Fruit fly (Drosophila melanogaster) whole organism, embryonic: Measurements from ENCODE around the gene smash.

Experiments
- Antp ChIP-seq: fragments of 200-800 bp; sonication (Bioruptor generic); optimal IDR thresholded peaks from 3 replicates; lab custom pipeline; 2016; ENCODE audit warnings: missing biosample characterization, missing genetic modification characterization
- Atf3 ChIP-seq: fragments of 200-800 bp; sonication (Bioruptor generic); optimal IDR thresholded peaks from 3 replicates; lab custom pipeline; 2016; ENCODE audit warnings: missing biosample characterization, missing genetic modification characterization
- Bteb2 ChIP-seq: fragments of 200-800 bp; sonication (Bioruptor generic); optimal IDR thresholded peaks from 2 replicates; lab custom pipeline; 2016; ENCODE audit warnings: missing biosample characterization, missing genetic modification characterization
- CG11560 ChIP-seq: fragments of 200-800 bp; sonication (Bioruptor generic); IDR thresholded peaks from 3 replicates; pipeline ENCODE4 v1.3.6; 2022; ENCODE audit warnings: missing biosample characterization, missing genetic modification characterization
- CG11695 ChIP-seq: fragments of 200-800 bp; sonication (Bioruptor generic); IDR thresholded peaks from 3 replicates; pipeline ENCODE4 v1.3.6; 2022; ENCODE audit warnings: missing biosample characterization, missing genetic modification characterization
- CG1233 ChIP-seq: fragments of 200-800 bp; sonication (Bioruptor generic); optimal IDR thresholded peaks from 4 replicates; lab custom pipeline; 2018; ENCODE audit warnings: missing biosample characterization, mild to moderate bottlenecking, missing genetic modification characterization
- CG1603 ChIP-seq: fragments of 200-800 bp; sonication (Bioruptor generic); optimal IDR thresholded peaks from 2 replicates; lab custom pipeline; 2019; ENCODE audit warnings: missing biosample characterization, mild to moderate bottlenecking, missing genetic modification characterization, moderate library complexity
- CG2120 ChIP-seq: fragments of 200-800 bp; sonication (Bioruptor generic); optimal IDR thresholded peaks from 3 replicates; lab custom pipeline; 2016; ENCODE audit warnings: missing biosample characterization, missing genetic modification characterization
- CG32532 ChIP-seq: fragments of 200-800 bp; sonication (Bioruptor generic); IDR thresholded peaks from 2 replicates; pipeline ENCODE4 v1.3.6; 2022; ENCODE audit warnings: missing biosample characterization, missing genetic modification characterization
- CG5180 ChIP-seq: fragments of 200-800 bp; sonication (Bioruptor generic); optimal IDR thresholded peaks from 3 replicates; lab custom pipeline; 2017; ENCODE audit warnings: missing biosample characterization, missing genetic modification characterization, mild to moderate bottlenecking, moderate library complexity, missing genetic modification reagents
- CG5953 ChIP-seq: fragments of 200-800 bp; sonication (Bioruptor generic); IDR thresholded peaks from 2 replicates; pipeline ENCODE4 v1.3.6; 2022; ENCODE audit warnings: missing biosample characterization, missing genetic modification characterization
- CG6175 ChIP-seq: fragments of 200-800 bp; sonication (Bioruptor generic); IDR thresholded peaks from 3 replicates; pipeline ENCODE4 v1.3.6; 2022; ENCODE audit warnings: missing biosample characterization, missing genetic modification characterization
- CG6272 ChIP-seq: fragments of 200-800 bp; sonication (Bioruptor generic); IDR thresholded peaks from 2 replicates; pipeline ENCODE4 v1.3.6; 2022; ENCODE audit warnings: missing biosample characterization, missing genetic modification characterization
- CG6791 ChIP-seq: fragments of 200-800 bp; sonication (Bioruptor generic); IDR thresholded peaks from 3 replicates; pipeline ENCODE4 v1.3.6; 2022; ENCODE audit warnings: missing biosample characterization, missing genetic modification characterization; ENCODE audit not compliant: partially characterized antibody
- CG6854 ChIP-seq: fragments of 200-800 bp; sonication (Bioruptor generic); optimal IDR thresholded peaks from 3 replicates; lab custom pipeline; 2017; ENCODE audit warnings: missing biosample characterization, mild to moderate bottlenecking, missing genetic modification characterization
- CG7556 ChIP-seq: fragments of 200-800 bp; sonication (Bioruptor generic); optimal IDR thresholded peaks from 2 replicates; lab custom pipeline; 2017; ENCODE audit warnings: missing biosample characterization, mild to moderate bottlenecking, missing genetic modification characterization
- CG9609 ChIP-seq: fragments of 200-800 bp; sonication (Bioruptor generic); optimal IDR thresholded peaks from 3 replicates; lab custom pipeline; 2016; ENCODE audit warnings: missing biosample characterization, missing genetic modification characterization
- CG9727 ChIP-seq: fragments of 200-800 bp; sonication (Bioruptor generic); optimal IDR thresholded peaks from 3 replicates; lab custom pipeline; 2017; ENCODE audit warnings: missing biosample characterization, mild to moderate bottlenecking, missing genetic modification characterization
- CG9797 ChIP-seq: fragments of 200-800 bp; sonication (Bioruptor generic); optimal IDR thresholded peaks from 3 replicates; lab custom pipeline; 2018; ENCODE audit warnings: missing biosample characterization, mild to moderate bottlenecking, missing genetic modification characterization
- CG9932 ChIP-seq: fragments of 200-800 bp; sonication (Bioruptor generic); IDR thresholded peaks from 2 replicates; pipeline ENCODE4 v1.3.6; 2022; ENCODE audit warnings: missing biosample characterization, missing genetic modification characterization
- Deaf1 ChIP-seq: fragments of 200-800 bp; optimal IDR thresholded peaks from 3 replicates; lab custom pipeline; 2019; ENCODE audit warnings: missing biosample characterization, mild to moderate bottlenecking, missing genetic modification characterization, moderate library complexity
- Dek ChIP-seq: fragments of 200-800 bp; sonication (Bioruptor generic); optimal IDR thresholded peaks from 3 replicates; lab custom pipeline; 2019; ENCODE audit warnings: missing biosample characterization, mild to moderate bottlenecking, missing genetic modification characterization, moderate library complexity
- Gug ChIP-seq: fragments of 200-800 bp; sonication (Bioruptor generic); IDR thresholded peaks from 4 replicates; pipeline ENCODE4 v1.3.6; 2022; ENCODE audit warnings: missing biosample characterization, missing genetic modification characterization
- Lhr ChIP-seq: fragments of 200-800 bp; sonication (Bioruptor generic); optimal IDR thresholded peaks from 3 replicates; lab custom pipeline; 2017; ENCODE audit warnings: mild to moderate bottlenecking, missing biosample characterization, missing genetic modification reagents, missing genetic modification characterization
- Meics ChIP-seq: fragments of 200-800 bp; sonication (Bioruptor generic); optimal IDR thresholded peaks from 2 replicates; lab custom pipeline; 2017; ENCODE audit warnings: missing biosample characterization, mild to moderate bottlenecking, missing genetic modification characterization
- NFAT ChIP-seq: fragments of 200-800 bp; sonication (Bioruptor generic); IDR thresholded peaks from 2 replicates; pipeline ENCODE4 v1.3.6; 2022; ENCODE audit warnings: missing biosample characterization, missing genetic modification characterization
- Opbp ChIP-seq: fragments of 200-800 bp; sonication (Bioruptor generic); IDR thresholded peaks from 3 replicates; pipeline ENCODE4 v1.3.6; 2022; ENCODE audit warnings: missing biosample characterization, missing genetic modification characterization; ENCODE audit not compliant: partially characterized antibody
- Poxn ChIP-seq: fragments of 200-800 bp; sonication (Bioruptor generic); IDR thresholded peaks from 2 replicates; pipeline ENCODE4 v1.3.6; 2022; ENCODE audit warnings: missing biosample characterization, missing genetic modification characterization
- Scr ChIP-seq: fragments of 200-800 bp; sonication (Bioruptor generic); IDR thresholded peaks from 2 replicates; pipeline ENCODE4 v1.3.6; 2022; ENCODE audit warnings: missing biosample characterization, missing genetic modification characterization; ENCODE audit not compliant: partially characterized antibody
- Side ChIP-seq: fragments of 200-800 bp; sonication (Bioruptor generic); optimal IDR thresholded peaks from 2 replicates; lab custom pipeline; 2016; ENCODE audit warnings: missing biosample characterization, missing genetic modification characterization
- Sox102F ChIP-seq: fragments of 200-800 bp; sonication (Bioruptor generic); optimal IDR thresholded peaks from 2 replicates; lab custom pipeline; 2018; ENCODE audit warnings: missing biosample characterization, mild to moderate bottlenecking, missing genetic modification characterization, moderate library complexity
- abd-A ChIP-seq: fragments of 200-800 bp; sonication (Bioruptor generic); optimal IDR thresholded peaks from 3 replicates; lab custom pipeline; 2019; ENCODE audit warnings: missing biosample characterization, mild to moderate bottlenecking, missing genetic modification characterization, moderate library complexity
- cwo ChIP-seq: fragments of 200-800 bp; sonication (Bioruptor generic); optimal IDR thresholded peaks from 3 replicates; lab custom pipeline; 2017; ENCODE audit warnings: missing biosample characterization, missing genetic modification characterization, mild to moderate bottlenecking, moderate library complexity, missing genetic modification reagents
- ewg ChIP-seq: fragments of 200-800 bp; sonication (Bioruptor generic); optimal IDR thresholded peaks from 3 replicates; lab custom pipeline; 2017; ENCODE audit warnings: mild to moderate bottlenecking, missing biosample characterization, missing genetic modification reagents, missing genetic modification characterization
- exex ChIP-seq: fragments of 200-800 bp; sonication (Bioruptor generic); optimal IDR thresholded peaks from 4 replicates; lab custom pipeline; 2018; ENCODE audit warnings: missing biosample characterization, mild to moderate bottlenecking, missing genetic modification characterization, moderate library complexity
- gfzf ChIP-seq: fragments of 200-800 bp; sonication (Bioruptor generic); optimal IDR thresholded peaks from 2 replicates; lab custom pipeline; 2016; ENCODE audit warnings: missing biosample characterization, mild to moderate bottlenecking, missing genetic modification characterization, moderate library complexity
- gt ChIP-seq: fragments of 200-800 bp; sonication (Bioruptor generic); IDR thresholded peaks from 2 replicates; pipeline ENCODE4 v1.3.6; 2022; ENCODE audit warnings: missing biosample characterization, missing genetic modification characterization
- hbn ChIP-seq: fragments of 200-800 bp; sonication (Bioruptor generic); IDR thresholded peaks from 2 replicates; pipeline ENCODE4 v1.3.6; 2022; ENCODE audit warnings: missing biosample characterization, missing genetic modification characterization; ENCODE audit not compliant: partially characterized antibody
- kni ChIP-seq: fragments of 200-800 bp; sonication (Bioruptor generic); optimal IDR thresholded peaks from 3 replicates; lab custom pipeline; 2017; ENCODE audit warnings: mild to moderate bottlenecking, missing biosample characterization, missing genetic modification reagents, missing genetic modification characterization
- nmo ChIP-seq: fragments of 200-800 bp; sonication (Bioruptor generic); optimal IDR thresholded peaks from 2 replicates; lab custom pipeline; 2018; ENCODE audit warnings: missing biosample characterization, mild to moderate bottlenecking, missing genetic modification characterization, moderate library complexity
- oc ChIP-seq: fragments of 200-800 bp; sonication (Bioruptor generic); optimal IDR thresholded peaks from 2 replicates; lab custom pipeline; 2018; ENCODE audit warnings: missing biosample characterization, mild to moderate bottlenecking, missing genetic modification characterization, moderate library complexity
- org-1 ChIP-seq: fragments of 200-800 bp; sonication (Bioruptor generic); optimal IDR thresholded peaks from 2 replicates; lab custom pipeline; 2017; ENCODE audit warnings: missing biosample characterization, missing genetic modification characterization
- pfk ChIP-seq: fragments of 200-800 bp; sonication (Bioruptor generic); optimal IDR thresholded peaks from 2 replicates; lab custom pipeline; 2018; ENCODE audit warnings: missing biosample characterization, mild to moderate bottlenecking, missing genetic modification characterization, moderate library complexity
- rib ChIP-seq: fragments of 200-800 bp; sonication (Bioruptor generic); IDR thresholded peaks from 2 replicates; pipeline ENCODE4 v1.3.6; 2022; ENCODE audit warnings: missing biosample characterization, missing genetic modification characterization
- sens-2 ChIP-seq: fragments of 200-800 bp; sonication (Bioruptor generic); IDR thresholded peaks from 2 replicates; pipeline ENCODE4 v1.3.6; 2022; ENCODE audit warnings: missing biosample characterization, missing genetic modification characterization
- sqz ChIP-seq: fragments of 200-800 bp; sonication (Bioruptor generic); optimal IDR thresholded peaks from 3 replicates; lab custom pipeline; 2018; ENCODE audit warnings: missing biosample characterization, mild to moderate bottlenecking, missing genetic modification characterization
- sr ChIP-seq: fragments of 200-800 bp; sonication (Bioruptor generic); IDR thresholded peaks from 3 replicates; pipeline ENCODE4 v1.3.6; 2022; ENCODE audit warnings: missing biosample characterization, missing genetic modification characterization
- wor ChIP-seq: fragments of 200-800 bp; sonication (Bioruptor generic); IDR thresholded peaks from 2 replicates; pipeline ENCODE4 v1.3.6; 2022; ENCODE audit warnings: missing biosample characterization, missing genetic modification characterization
- zf30C ChIP-seq: fragments of 200-800 bp; sonication (Bioruptor generic); optimal IDR thresholded peaks from 3 replicates; lab custom pipeline; 2018; ENCODE audit warnings: missing biosample characterization, mild to moderate bottlenecking, missing genetic modification characterization

smash gene

DNA sequence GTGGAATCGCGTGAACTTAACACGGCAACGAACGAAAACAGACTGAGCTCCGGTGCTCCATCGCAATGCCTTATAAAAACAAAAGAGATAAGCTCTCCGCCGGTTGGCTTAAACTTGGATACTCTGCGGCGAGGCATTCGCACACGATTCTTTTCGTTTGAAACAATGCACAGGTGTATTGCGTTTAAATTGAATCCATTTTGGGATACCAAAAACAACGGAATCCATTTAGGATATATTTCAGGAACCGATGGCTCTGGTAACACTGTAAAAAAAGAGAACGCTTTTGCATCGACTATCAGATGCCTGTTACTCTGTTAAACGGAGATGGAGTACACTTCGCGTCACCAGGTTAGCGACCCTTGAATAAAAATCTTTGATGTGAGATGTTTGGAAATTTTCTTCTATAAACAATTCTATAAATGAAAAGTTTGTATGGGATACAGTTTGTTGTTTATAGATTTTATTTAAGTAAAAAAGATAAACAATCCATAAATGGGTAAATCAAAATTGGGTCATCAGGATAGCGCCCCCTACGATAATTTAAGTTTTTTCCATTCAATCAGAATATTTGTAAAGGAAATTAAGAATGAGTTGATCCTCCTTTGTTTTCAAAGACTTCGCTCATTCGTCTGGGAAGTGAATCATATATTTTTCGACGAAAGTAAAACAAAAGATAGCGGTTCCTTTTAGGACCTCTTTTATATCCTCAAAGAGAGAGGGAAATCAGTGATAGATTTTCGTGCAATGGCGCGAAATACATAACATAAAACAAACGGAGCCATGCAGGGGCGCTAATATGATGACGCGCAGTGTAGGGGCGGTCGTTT, 72.7 kb downstream of the smash start, which contains the start of gene Nep2 (continued):
- TF ChIP-seq exex (tag; lab: Kevin White, UChicago) = no peak
- TF ChIP-seq Opbp = peak; percentile 56; the same call in 2 of the 3 replicates
- TF ChIP-seq Sox102F (GFP tag; lab: Kevin White, UChicago) = peak; percentile 20
- peak; percentile 46 for TF ChIP-seq CG1233 (GFP tag; lab: Kevin White, UChicago)
- no peak for TF ChIP-seq wor (GFP tag; lab: Robert Waterston, UW)
- peak; percentile 49 for TF ChIP-seq Meics
- TF ChIP-seq Poxn (GFP tag; lab: Robert Waterston, UW) = no peak
- TF ChIP-seq sens-2 (GFP tag; lab: Robert Waterston, UW) = no peak
- no peak for TF ChIP-seq CG5953
- no peak for TF ChIP-seq CG6272 (GFP tag; lab: Robert Waterston, UW)
- peak; percentile 14 for TF ChIP-seq Side (GFP tag; lab: Kevin White, UChicago)
- TF ChIP-seq gt = no peak
- TF ChIP-seq Atf3 (GFP tag; lab: Kevin White, UChicago) = peak; percentile 17
- peak; percentile 63 for TF ChIP-seq gfzf (GFP tag; lab: Kevin White, UChicago)
- TF ChIP-seq kni (GFP tag; lab: Kevin White, UChicago) = no peak
- no peak for TF ChIP-seq sqz (GFP tag; lab: Kevin White, UChicago)
- peak; percentile 58 for TF ChIP-seq CG9727
- TF ChIP-seq Scr (GFP tag; lab: Robert Waterston, UW) = peak; percentile 56
- no peak for TF ChIP-seq Deaf1 (tag; lab: Kevin White, UChicago)
- TF ChIP-seq CG2120 = peak; percentile 41
- peak; percentile 21 for TF ChIP-seq CG1603
- peak; percentile 29; the same call in 3 of the 4 replicates for TF ChIP-seq Gug (GFP tag; lab: Robert Waterston, UW)
- no peak for TF ChIP-seq CG5180
- peak; percentile 56 for TF ChIP-seq CG7556 (GFP tag; lab: Kevin White, UChicago)
- no peak for TF ChIP-seq NFAT (GFP tag; lab: Robert Waterston, UW)
- peak; percentile 2 for TF ChIP-seq ewg (GFP tag; lab: Kevin White, UChicago)
- peak; percentile 55 for TF ChIP-seq nmo (GFP tag; lab: Kevin White, UChicago)
- peak; percentile 1 for TF ChIP-seq CG9609 (GFP tag; lab: Kevin White, UChicago)
- 0 out of 3 replicates have a peak, but pooled peaks have one; percentile 5 for TF ChIP-seq CG11695 (GFP tag; lab: Robert Waterston, UW)
- no peak for TF ChIP-seq hbn (GFP tag; lab: Robert Waterston, UW)
- no peak for TF ChIP-seq CG11560 (tag; lab: Robert Waterston, UW)
- no peak for TF ChIP-seq pfk (GFP tag; lab: Kevin White, UChicago)
- no peak for TF ChIP-seq org-1 (GFP tag; lab: Kevin White, UChicago)
- TF ChIP-seq CG6175 (GFP tag; lab: Robert Waterston, UW) = no peak
- peak; percentile 36 for TF ChIP-seq CG6854 (GFP tag; lab: Kevin White, UChicago)
- peak; percentile 28 for TF ChIP-seq CG9797 (GFP tag; lab: Kevin White, UChicago)
- peak; percentile 32; the same call in 1 of the 2 replicates for TF ChIP-seq CG9932 (GFP tag; lab: Robert Waterston, UW)
- TF ChIP-seq sr (GFP tag; lab: Robert Waterston, UW) = no peak
- TF ChIP-seq Bteb2 (GFP tag; lab: Kevin White, UChicago) = no peak
- TF ChIP-seq CG32532 = 0 out of 2 replicates have a peak, but pooled peaks have one; percentile 6
- peak; percentile 0 for TF ChIP-seq Lhr (GFP tag; lab: Kevin White, UChicago)
- TF ChIP-seq zf30C (GFP tag; lab: Kevin White, UChicago) = no peak
- TF ChIP-seq oc (tag; lab: Kevin White, UChicago) = no peak
- TF ChIP-seq cwo (GFP tag; lab: Kevin White, UChicago) = no peak
- no peak for TF ChIP-seq Antp (GFP tag; lab: Kevin White, UChicago)
- TF ChIP-seq Dek (tag; lab: Kevin White, UChicago) = no peak
- TF ChIP-seq CG6791 (GFP tag; lab: Robert Waterston, UW) = peak; percentile 92
- no peak for TF ChIP-seq rib (GFP tag; lab: Robert Waterston, UW)
- TF ChIP-seq abd-A (tag; lab: Kevin White, UChicago) = no peak
